Worm (Caenorhabditis elegans) whole organism, late embryonic: ENCODE results near the gene T22B2.5.

Source experiments
- ceh-19 ChIP-seq: fragments of 200-800 bp; sonication (Bioruptor generic); optimal IDR thresholded peaks from 2 replicates; lab custom pipeline; 2018; ENCODE audit warnings: mild to moderate bottlenecking, missing genetic modification characterization, missing compliant biosample characterization
- ceh-9 ChIP-seq: sonication (generic microtip); optimal IDR thresholded peaks from 2 replicates; lab custom pipeline; 2016; ENCODE audit warnings: mild to moderate bottlenecking, missing genetic modification characterization, inconsistent platforms, missing compliant biosample characterization
- elt-2 ChIP-seq: sonication (generic microtip); optimal IDR thresholded peaks from 2 replicates; lab custom pipeline; 2016; ENCODE audit warnings: missing genetic modification reagents, missing genetic modification characterization, missing compliant biosample characterization
- fax-1 ChIP-seq: sonication (generic microtip); optimal IDR thresholded peaks from 2 replicates; lab custom pipeline; 2016; ENCODE audit warnings: missing genotype, missing genetic modification characterization, missing compliant biosample characterization
- fkh-10 ChIP-seq: fragments of 150-350 bp; optimal IDR thresholded peaks from 2 replicates; lab custom pipeline; 2014; ENCODE audit warnings: missing biosample characterization, missing genetic modification reagents, missing genetic modification characterization
- fkh-6 ChIP-seq: sonication (generic microtip); optimal IDR thresholded peaks from 2 replicates; lab custom pipeline; 2016; ENCODE audit warnings: missing genetic modification characterization, missing compliant biosample characterization
- nfya-1 ChIP-seq: sonication (generic microtip); optimal IDR thresholded peaks from 2 replicates; lab custom pipeline; 2017; ENCODE audit warnings: missing genetic modification characterization, mild to moderate bottlenecking, missing compliant biosample characterization, antibody characterized with exemption, moderate library complexity
- nhr-11 ChIP-seq: fragments of 150-350 bp; optimal IDR thresholded peaks from 2 replicates; lab custom pipeline; 2014; ENCODE audit warnings: missing biosample characterization, missing genetic modification characterization
- pax-1 ChIP-seq: fragments of 150-350 bp; optimal IDR thresholded peaks from 2 replicates; lab custom pipeline; 2014; ENCODE audit warnings: missing biosample characterization, missing genetic modification characterization
- pha-4 ChIP-seq: fragments of 150-350 bp; optimal IDR thresholded peaks from 2 replicates; lab custom pipeline; 2018; ENCODE audit warnings: missing biosample characterization, missing genetic modification reagents, missing genetic modification characterization
- pqm-1 ChIP-seq: sonication (generic microtip); optimal IDR thresholded peaks from 2 replicates; lab custom pipeline; 2016; ENCODE audit warnings: missing genetic modification characterization, missing compliant biosample characterization
- tbx-2 ChIP-seq: sonication (generic microtip); optimal IDR thresholded peaks from 2 replicates; lab custom pipeline; 2016; ENCODE audit warnings: missing genetic modification characterization, missing compliant biosample characterization
- unc-86 ChIP-seq: sonication (generic microtip); optimal IDR thresholded peaks from 2 replicates; lab custom pipeline; 2016; ENCODE audit warnings: missing genetic modification characterization, missing compliant biosample characterization
- ztf-16 ChIP-seq: sonication (generic microtip); optimal IDR thresholded peaks from 2 replicates; lab custom pipeline; 2017; ENCODE audit warnings: missing genetic modification characterization, missing compliant biosample characterization

- TF ChIP-seq ztf-16 (tag; lab: Kevin White, UChicago): no peak
- TF ChIP-seq fax-1 (tag; lab: Kevin White, UChicago): no peak
- TF ChIP-seq fkh-10 (GFP tag; lab: Kevin White, UChicago): no peak
- TF ChIP-seq pax-1 (tag; lab: Kevin White, UChicago): no peak
- no peak for TF ChIP-seq pha-4 (tag; lab: Kevin White, UChicago)
- TF ChIP-seq nfya-1 (tag; lab: Kevin White, UChicago): no peak
- no peak for TF ChIP-seq pqm-1
- TF ChIP-seq nhr-11 (tag; lab: Kevin White, UChicago): no peak
- TF ChIP-seq fkh-6 (tag; lab: Kevin White, UChicago): no peak
- no peak for TF ChIP-seq tbx-2 (tag; lab: Kevin White, UChicago)
- TF ChIP-seq elt-2 (tag; lab: Kevin White, UChicago): no peak
- TF ChIP-seq ceh-19: no peak
- TF ChIP-seq unc-86: no peak
- TF ChIP-seq ceh-9: no peak
These were observed 51.7 kb downstream of the T22B2.5 start for ce11 chrX:3859449-3859848.
